Fruit fly (Drosophila melanogaster) whole organism, embryonic: ENCODE measurements around the gene Teh2.

Source experiments
- CG10431 ChIP-seq: fragments of 200-800 bp; sonication (Bioruptor generic); optimal IDR thresholded peaks from 3 replicates; lab custom pipeline; 2018; ENCODE audit warnings: missing biosample characterization, mild to moderate bottlenecking, missing genetic modification characterization
- CG10654 ChIP-seq: fragments of 200-800 bp; sonication (Bioruptor generic); optimal IDR thresholded peaks from 2 replicates; lab custom pipeline; 2016; ENCODE audit warnings: missing biosample characterization, missing genetic modification characterization
- CG12744 ChIP-seq: fragments of 200-800 bp; sonication (Bioruptor generic); optimal IDR thresholded peaks from 2 replicates; lab custom pipeline; 2016; ENCODE audit warnings: missing biosample characterization, missing genetic modification characterization
- CG13424 ChIP-seq: fragments of 200-800 bp; sonication (Bioruptor generic); optimal IDR thresholded peaks from 2 replicates; lab custom pipeline; 2019; ENCODE audit warnings: missing biosample characterization, mild to moderate bottlenecking, missing genetic modification characterization, moderate library complexity
- CG15269 ChIP-seq: fragments of 200-800 bp; sonication (Bioruptor generic); optimal IDR thresholded peaks from 2 replicates; lab custom pipeline; 2018; ENCODE audit warnings: missing biosample characterization, mild to moderate bottlenecking, missing genetic modification characterization, moderate library complexity
- CG1602 ChIP-seq: fragments of 200-800 bp; sonication (Bioruptor generic); optimal IDR thresholded peaks from 3 replicates; lab custom pipeline; 2016; ENCODE audit warnings: missing biosample characterization, missing genetic modification characterization
- CG1603 ChIP-seq: fragments of 200-800 bp; sonication (Bioruptor generic); optimal IDR thresholded peaks from 2 replicates; lab custom pipeline; 2019; ENCODE audit warnings: missing biosample characterization, mild to moderate bottlenecking, missing genetic modification characterization, moderate library complexity
- CG17186 ChIP-seq: fragments of 200-800 bp; sonication (Bioruptor generic); optimal IDR thresholded peaks from 3 replicates; lab custom pipeline; 2017; ENCODE audit warnings: missing biosample characterization, missing genetic modification reagents, missing genetic modification characterization
- CG17328 ChIP-seq: fragments of 200-800 bp; sonication (Bioruptor generic); IDR thresholded peaks from 2 replicates; pipeline ENCODE4 v1.3.6; 2022; ENCODE audit warnings: missing biosample characterization, missing genetic modification characterization
- CG17359 ChIP-seq: fragments of 200-800 bp; sonication (Bioruptor generic); optimal IDR thresholded peaks from 3 replicates; lab custom pipeline; 2018; ENCODE audit warnings: missing biosample characterization, mild to moderate bottlenecking, missing genetic modification characterization, moderate library complexity
- CG17829 ChIP-seq: fragments of 200-800 bp; optimal IDR thresholded peaks from 2 replicates; lab custom pipeline; 2019; ENCODE audit warnings: missing biosample characterization, mild to moderate bottlenecking, missing genetic modification characterization, moderate library complexity
- CG17912 ChIP-seq: fragments of 200-800 bp; sonication (Bioruptor generic); optimal IDR thresholded peaks from 2 replicates; lab custom pipeline; 2018; ENCODE audit warnings: missing biosample characterization, mild to moderate bottlenecking, missing genetic modification characterization
- CG30403 ChIP-seq: fragments of 200-800 bp; sonication (Bioruptor generic); optimal IDR thresholded peaks from 3 replicates; lab custom pipeline; 2016; ENCODE audit warnings: missing biosample characterization, missing genetic modification characterization
- CG4617 ChIP-seq: fragments of 200-800 bp; sonication (Bioruptor generic); optimal IDR thresholded peaks from 3 replicates; lab custom pipeline; 2016; ENCODE audit warnings: missing biosample characterization, missing genetic modification characterization, borderline replicate concordance
- CG6254 ChIP-seq: fragments of 200-800 bp; sonication (Bioruptor generic); optimal IDR thresholded peaks from 3 replicates; lab custom pipeline; 2017; ENCODE audit warnings: mild to moderate bottlenecking, missing biosample characterization, missing genetic modification reagents, missing genetic modification characterization
- CG6765 ChIP-seq: fragments of 200-800 bp; sonication (Bioruptor generic); optimal IDR thresholded peaks from 3 replicates; lab custom pipeline; 2017; ENCODE audit warnings: missing biosample characterization, mild to moderate bottlenecking, missing genetic modification characterization
- CG8359 ChIP-seq: fragments of 200-800 bp; sonication (Bioruptor generic); optimal IDR thresholded peaks from 2 replicates; lab custom pipeline; 2017; ENCODE audit warnings: missing biosample characterization, mild to moderate bottlenecking, missing genetic modification characterization, borderline replicate concordance
- CG8478 ChIP-seq: fragments of >200 bp; optimal IDR thresholded peaks from 2 replicates; lab custom pipeline; 2018
- CHES-1-like ChIP-seq: fragments of 200-800 bp; sonication (Bioruptor generic); optimal IDR thresholded peaks from 2 replicates; lab custom pipeline; 2016; ENCODE audit warnings: missing biosample characterization, missing genetic modification characterization
- Dip2 ChIP-seq: fragments of 200-800 bp; sonication (Bioruptor generic); IDR thresholded peaks from 2 replicates; pipeline ENCODE4 v1.3.6; 2022; ENCODE audit warnings: missing biosample characterization, missing genetic modification characterization
- Eip74EF ChIP-seq, 2 experiments: fragments of 200-800 bp in 1 of 2; fragments of >200 bp in 1 of 2; sonication (Bioruptor generic) in 1 of 2; optimal IDR thresholded peaks; 2 replicates each; lab custom pipeline; 2017 to 2019; ENCODE audit warnings: missing biosample characterization in 2 of 2, missing genetic modification characterization in 2 of 2, mild to moderate bottlenecking in 1 of 2, moderate library complexity in 1 of 2
- Elba2 ChIP-seq: fragments of 200-800 bp; sonication (Bioruptor generic); optimal IDR thresholded peaks from 3 replicates; lab custom pipeline; 2016; ENCODE audit warnings: missing biosample characterization, missing genetic modification characterization
- Fer1 ChIP-seq: fragments of 200-800 bp; sonication (Bioruptor generic); optimal IDR thresholded peaks from 2 replicates; lab custom pipeline; 2017; ENCODE audit warnings: missing biosample characterization, mild to moderate bottlenecking, missing genetic modification characterization
- HLH54F ChIP-seq: fragments of 200-800 bp; sonication (Bioruptor generic); optimal IDR thresholded peaks from 3 replicates; lab custom pipeline; 2016; ENCODE audit warnings: missing biosample characterization, missing genetic modification characterization
- HmgD ChIP-seq: fragments of 200-800 bp; sonication (Bioruptor generic); optimal IDR thresholded peaks from 3 replicates; lab custom pipeline; 2016; ENCODE audit warnings: missing biosample characterization, missing genetic modification characterization
- MBD-R2 ChIP-seq: fragments of 200-800 bp; sonication (Bioruptor generic); IDR thresholded peaks from 2 replicates; pipeline ENCODE4 v1.3.6; 2022; ENCODE audit warnings: missing biosample characterization, missing genetic modification characterization
- Sry-δ ChIP-seq: fragments of 200-800 bp; sonication (Bioruptor generic); optimal IDR thresholded peaks from 2 replicates; lab custom pipeline; 2016; ENCODE audit warnings: missing biosample characterization, missing genetic modification characterization
- YL-1 ChIP-seq: fragments of 200-800 bp; sonication (Bioruptor generic); optimal IDR thresholded peaks from 3 replicates; lab custom pipeline; 2017; ENCODE audit warnings: missing biosample characterization, mild to moderate bottlenecking, missing genetic modification characterization
- aop ChIP-seq: fragments of 200-800 bp; sonication (Bioruptor generic); IDR thresholded peaks from 2 replicates; pipeline ENCODE4 v1.3.6; 2022; ENCODE audit warnings: missing biosample characterization, missing genetic modification characterization
- az2 ChIP-seq: fragments of 200-800 bp; sonication (Bioruptor generic); optimal IDR thresholded peaks from 3 replicates; lab custom pipeline; 2016; ENCODE audit warnings: missing biosample characterization, missing genetic modification characterization
- btn ChIP-seq: fragments of 200-800 bp; sonication (Bioruptor generic); optimal IDR thresholded peaks from 2 replicates; lab custom pipeline; 2016; ENCODE audit warnings: missing biosample characterization, missing genetic modification characterization
- chif ChIP-seq, 2 experiments: fragments of 200-800 bp; sonication (Bioruptor generic); optimal IDR thresholded peaks; 3 replicates each; lab custom pipeline; 2016; ENCODE audit warnings: missing biosample characterization in 2 of 2, missing genetic modification characterization in 2 of 2
- chm ChIP-seq: fragments of 200-800 bp; sonication (Bioruptor generic); IDR thresholded peaks from 2 replicates; pipeline ENCODE4 v1.3.6; 2022; ENCODE audit warnings: missing biosample characterization, missing genetic modification characterization
- corto ChIP-seq: fragments of 200-800 bp; sonication (Bioruptor generic); optimal IDR thresholded peaks from 2 replicates; lab custom pipeline; 2016; ENCODE audit warnings: missing biosample characterization, mild to moderate bottlenecking, missing genetic modification characterization, moderate library complexity
- crp ChIP-seq, 2 experiments: fragments of 200-800 bp; sonication (Bioruptor generic); optimal IDR thresholded peaks; 2 replicates in 1 of 2; 3 replicates in 1 of 2; lab custom pipeline; 2017; ENCODE audit warnings: missing biosample characterization in 2 of 2, missing genetic modification characterization in 2 of 2, mild to moderate bottlenecking in 1 of 2, moderate library complexity in 1 of 2
- dan ChIP-seq: fragments of 200-800 bp; sonication (Bioruptor generic); IDR thresholded peaks from 2 replicates; pipeline ENCODE4 v1.3.6; 2022; ENCODE audit warnings: missing biosample characterization, missing genetic modification characterization
- fd102C ChIP-seq: fragments of 200-800 bp; sonication (Bioruptor generic); optimal IDR thresholded peaks from 2 replicates; lab custom pipeline; 2018; ENCODE audit warnings: missing biosample characterization, mild to moderate bottlenecking, missing genetic modification characterization, moderate library complexity
- gce ChIP-seq: fragments of 200-800 bp; sonication (Bioruptor generic); IDR thresholded peaks from 3 replicates; pipeline ENCODE4 v1.3.6; 2022; ENCODE audit warnings: missing biosample characterization, missing genetic modification characterization
- ind ChIP-seq: fragments of 200-800 bp; sonication (Bioruptor generic); optimal IDR thresholded peaks from 3 replicates; lab custom pipeline; 2016; ENCODE audit warnings: missing biosample characterization, missing genetic modification characterization
- lbe ChIP-seq: fragments of 200-800 bp; sonication (Bioruptor generic); optimal IDR thresholded peaks from 2 replicates; lab custom pipeline; 2016; ENCODE audit warnings: missing biosample characterization, mild to moderate bottlenecking, missing genetic modification characterization
- lola ChIP-seq, 3 experiments: fragments of >200 bp in 2 of 3; fragments of 200-800 bp in 1 of 3; sonication (Bioruptor generic) in 1 of 3; optimal IDR thresholded peaks; 2 replicates each; lab custom pipeline; 2017 to 2019; ENCODE audit warnings: missing biosample characterization in 3 of 3, missing genetic modification characterization in 3 of 3, mild to moderate bottlenecking in 1 of 3, moderate library complexity in 1 of 3
- lov ChIP-seq, 2 experiments: fragments of 200-800 bp in 1 of 2; fragments of >200 bp in 1 of 2; sonication (Bioruptor generic) in 1 of 2; IDR thresholded peaks in 1 of 2; optimal IDR thresholded peaks in 1 of 2; 2 replicates in 1 of 2; 3 replicates in 1 of 2; pipeline versions ENCODE4 v1.3.6 to Lab custom; 2017 to 2022; ENCODE audit warnings: missing biosample characterization in 1 of 2, missing genetic modification characterization in 1 of 2
- nmo ChIP-seq: fragments of 200-800 bp; sonication (Bioruptor generic); optimal IDR thresholded peaks from 2 replicates; lab custom pipeline; 2018; ENCODE audit warnings: missing biosample characterization, mild to moderate bottlenecking, missing genetic modification characterization, moderate library complexity
- pb ChIP-seq: fragments of 200-800 bp; sonication (Bioruptor generic); optimal IDR thresholded peaks from 3 replicates; lab custom pipeline; 2016; ENCODE audit warnings: missing biosample characterization, missing genetic modification characterization
- salm ChIP-seq: fragments of 200-800 bp; sonication (Bioruptor generic); optimal IDR thresholded peaks from 2 replicates; lab custom pipeline; 2018; ENCODE audit warnings: missing biosample characterization, mild to moderate bottlenecking, missing genetic modification characterization
- tll ChIP-seq, 2 experiments: fragments of 200-800 bp in 1 of 2; fragments of >200 bp in 1 of 2; sonication (Bioruptor generic) in 1 of 2; optimal IDR thresholded peaks; 2 replicates each; lab custom pipeline; 2017 to 2019; ENCODE audit warnings: missing biosample characterization in 2 of 2, missing genetic modification characterization in 2 of 2, mild to moderate bottlenecking in 1 of 2, moderate library complexity in 1 of 2
- unc-4 ChIP-seq: fragments of 200-800 bp; sonication (Bioruptor generic); IDR thresholded peaks from 2 replicates; pipeline ENCODE4 v1.3.6; 2022; ENCODE audit warnings: missing biosample characterization, missing genetic modification characterization; ENCODE audit not compliant: partially characterized antibody
- wdn ChIP-seq: fragments of 200-800 bp; sonication (Bioruptor generic); IDR thresholded peaks from 2 replicates; pipeline ENCODE4 v1.3.6; 2022; ENCODE audit warnings: missing biosample characterization, missing genetic modification characterization

Gene Teh2

dm6 chr3L:4169957-4170651 lies 17.7 kb downstream of the Teh2 start, which contains the start of gene Ero1L (continued):
- TF ChIP-seq CG17829 (tag; lab: Kevin White, UChicago) = peak; percentile 52
- TF ChIP-seq CHES-1-like (GFP tag; lab: Kevin White, UChicago) = no peak
- peak; percentile 87 for TF ChIP-seq CG4617 (GFP tag; lab: Kevin White, UChicago)
- peak; percentile 46 for TF ChIP-seq CG6254 (GFP tag; lab: Kevin White, UChicago)
- TF ChIP-seq gce = no peak
- TF ChIP-seq btn (GFP tag; lab: Kevin White, UChicago) = no peak
- TF ChIP-seq fd102C (GFP tag; lab: Kevin White, UChicago) = no peak
- TF ChIP-seq crp (GFP tag; optimal IDR thresholded peaks at IDR 0.05; lab: Kevin White, UChicago) = peak in 1 of 2 experiments; percentile 54
- TF ChIP-seq HLH54F (GFP tag; lab: Kevin White, UChicago) = no peak
- no peak for TF ChIP-seq CG15269 (tag; lab: Kevin White, UChicago)
- TF ChIP-seq unc-4 (GFP tag; lab: Robert Waterston, UW) = no peak
- TF ChIP-seq CG1602 (GFP tag; lab: Kevin White, UChicago) = peak; percentile 25
- no peak for TF ChIP-seq chif (GFP tag; optimal IDR thresholded peaks at IDR 0.05; lab: Kevin White, UChicago)
- peak; percentile 53 for TF ChIP-seq nmo
- no peak for TF ChIP-seq dan (GFP tag; lab: Robert Waterston, UW)
- TF ChIP-seq lola (GFP tag; optimal IDR thresholded peaks at IDR 0.05; lab: Kevin White, UChicago) = no peak
- TF ChIP-seq Eip74EF (GFP tag; optimal IDR thresholded peaks at IDR 0.05; lab: Kevin White, UChicago) = no peak
- TF ChIP-seq lbe (GFP tag; lab: Kevin White, UChicago) = peak; percentile 53
- TF ChIP-seq CG30403 (GFP tag; lab: Kevin White, UChicago) = peak; percentile 16
- TF ChIP-seq salm = no peak
- no peak for TF ChIP-seq CG6765 (GFP tag; lab: Kevin White, UChicago)
- peak; percentile 21 for TF ChIP-seq CG17186 (GFP tag; lab: Kevin White, UChicago)
- TF ChIP-seq Dip2 = no peak
- TF ChIP-seq Sry-δ (GFP tag; lab: Kevin White, UChicago) = peak; percentile 9
- TF ChIP-seq wdn (GFP tag; lab: Robert Waterston, UW) = 0 out of 2 replicates have a peak, but pooled peaks have one; percentile 42
- no peak; the same call in 1 of the 2 replicates for TF ChIP-seq CG17328 (GFP tag; lab: Robert Waterston, UW)
- TF ChIP-seq CG13424 (tag; lab: Kevin White, UChicago) = no peak
- peak; percentile 33 for TF ChIP-seq CG1603 (tag; lab: Kevin White, UChicago)
- TF ChIP-seq HmgD (GFP tag; lab: Kevin White, UChicago) = no peak
- no peak for TF ChIP-seq CG17912 (GFP tag; lab: Kevin White, UChicago)
- TF ChIP-seq CG10654 (GFP tag; lab: Kevin White, UChicago) = no peak
- peak; percentile 29 for TF ChIP-seq CG17359 (tag; lab: Kevin White, UChicago)
- no peak for TF ChIP-seq aop (GFP tag; lab: Robert Waterston, UW)
- 0 out of 2 replicates have a peak, but pooled peaks have one; percentile 6 for TF ChIP-seq chm (GFP tag; lab: Robert Waterston, UW)
- TF ChIP-seq CG12744 = no peak
- TF ChIP-seq lov (optimal IDR thresholded peaks at IDR 0.05; lab: Kevin White, UChicago) = no peak
- 0 out of 3 replicates have a peak, but pooled peaks have one; percentile 47 for TF ChIP-seq lov (GFP tag; IDR thresholded peaks at IDR 0.05; lab: Robert Waterston, UW)
- peak; percentile 2 for TF ChIP-seq ind (GFP tag; lab: Kevin White, UChicago)
- TF ChIP-seq CG10431 (GFP tag; lab: Kevin White, UChicago) = no peak
- TF ChIP-seq YL-1 (GFP tag; lab: Kevin White, UChicago) = peak; percentile 81
- TF ChIP-seq az2 (GFP tag; lab: Kevin White, UChicago) = no peak
- peak; percentile 64 for TF ChIP-seq MBD-R2 (GFP tag; lab: Robert Waterston, UW)
- TF ChIP-seq pb (GFP tag; lab: Kevin White, UChicago) = no peak
- TF ChIP-seq Fer1 (GFP tag; lab: Kevin White, UChicago) = no peak
- TF ChIP-seq CG8478 = no peak
- TF ChIP-seq CG8359 = no peak
- TF ChIP-seq Elba2 (GFP tag; lab: Kevin White, UChicago) = no peak
- no peak for TF ChIP-seq tll (GFP tag; optimal IDR thresholded peaks at IDR 0.05; lab: Kevin White, UChicago)
- no peak for TF ChIP-seq corto (GFP tag; lab: Kevin White, UChicago)
